Fruit fly (Drosophila melanogaster): ENCODE measurements around the gene vret.
A peak's percentile ranks its signal among the peaks of the same experiment; 100 is the strongest.

Gene vret

DNA sequence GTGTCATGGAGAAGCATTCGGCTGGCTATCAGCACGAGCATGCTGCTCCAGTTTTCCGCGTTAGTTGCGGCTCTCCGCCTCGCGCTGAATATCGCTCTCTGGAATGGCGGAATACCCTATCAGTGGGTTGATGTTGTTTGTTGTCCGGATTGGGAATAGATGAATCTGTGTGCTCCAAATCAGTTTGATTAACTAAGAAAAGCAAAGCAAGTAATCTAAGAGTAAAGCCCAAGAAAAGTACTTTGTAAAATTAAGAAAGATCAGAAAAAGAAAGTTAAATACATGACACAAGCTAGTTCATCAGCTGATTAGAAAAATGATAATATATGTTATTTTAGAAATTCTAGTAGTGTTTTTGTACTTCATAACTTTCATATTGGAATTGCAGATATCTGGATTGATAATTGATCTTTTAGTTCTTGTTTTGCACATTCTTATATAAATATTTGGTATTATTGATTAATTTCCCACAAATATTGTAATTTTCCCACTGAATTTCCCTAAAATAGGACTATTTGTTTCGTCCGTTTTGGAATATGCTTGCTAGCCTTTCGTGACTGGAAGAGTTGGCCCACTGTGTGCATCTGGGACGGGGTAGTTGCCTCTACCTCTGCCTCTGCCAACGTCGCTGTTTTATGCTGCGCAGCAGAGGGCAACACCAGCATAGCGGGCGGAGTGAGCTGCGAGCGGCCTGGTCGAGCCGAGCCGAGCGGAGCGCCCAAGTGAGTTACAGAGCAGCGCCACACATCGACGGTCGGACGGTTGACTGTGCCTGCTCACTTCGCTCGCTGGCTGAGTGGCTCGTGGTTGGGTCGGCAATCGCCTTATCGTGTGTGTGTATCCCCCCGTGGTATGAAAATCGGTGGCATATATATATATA lies 8.8 kb upstream of the vret start (continued):
- no peak for TF ChIP-seq net (GFP tag; optimal IDR thresholded peaks at IDR 0.05)
- peak; percentile 56; the same call in 2 of the 3 replicates for TF ChIP-seq eg (GFP tag; IDR thresholded peaks at IDR 0.05)
- TF ChIP-seq CG9139 (GFP tag; optimal IDR thresholded peaks at IDR 0.05) = no peak
- no peak for TF ChIP-seq CG6808 (GFP tag; optimal IDR thresholded peaks at IDR 0.05)
- no peak for TF ChIP-seq pdm3 (GFP tag; optimal IDR thresholded peaks at IDR 0.05)
- TF ChIP-seq CG8119 (GFP tag; IDR thresholded peaks at IDR 0.05) = no peak; the same call in 2 of the 3 replicates
- TF ChIP-seq CG8319 (GFP tag; optimal IDR thresholded peaks at IDR 0.05) = no peak
- peak; percentile 42 for TF ChIP-seq Hr4 (GFP tag; optimal IDR thresholded peaks at IDR 0.05)
- TF ChIP-seq Ets96B (tag; optimal IDR thresholded peaks at IDR 0.05) = no peak
- TF ChIP-seq Met (GFP tag; optimal IDR thresholded peaks at IDR 0.05) = no peak
- TF ChIP-seq spab (GFP tag; optimal IDR thresholded peaks at IDR 0.05) = no peak
- no peak for TF ChIP-seq fd85E (GFP tag; optimal IDR thresholded peaks at IDR 0.05)
- TF ChIP-seq topi (GFP tag; optimal IDR thresholded peaks at IDR 0.05) = no peak
- TF ChIP-seq vri (GFP tag; optimal IDR thresholded peaks at IDR 0.05) = no peak
- TF ChIP-seq CG15336 (GFP tag; IDR thresholded peaks at IDR 0.05) = 0 out of 2 replicates have a peak, but pooled peaks have one; percentile 7
- no peak for TF ChIP-seq CG7368 (GFP tag; optimal IDR thresholded peaks at IDR 0.05)
- TF ChIP-seq CG10669 (GFP tag; optimal IDR thresholded peaks at IDR 0.05) = no peak
- TF ChIP-seq CG6854 (GFP tag; optimal IDR thresholded peaks at IDR 0.05) = no peak
- peak; percentile 10 for TF ChIP-seq dac (GFP tag; optimal IDR thresholded peaks at IDR 0.05)
- TF ChIP-seq Smox (GFP tag; optimal IDR thresholded peaks at IDR 0.05) = no peak
- peak; percentile 14 for TF ChIP-seq esn (GFP tag; optimal IDR thresholded peaks at IDR 0.05)
- TF ChIP-seq ss (GFP tag; optimal IDR thresholded peaks at IDR 0.05) = no peak
- peak in 1 of 2 experiments; percentile 60 for TF ChIP-seq salr (GFP tag; optimal IDR thresholded peaks at IDR 0.05)
- peak; percentile 55 for TF ChIP-seq CG6276 (GFP tag; optimal IDR thresholded peaks at IDR 0.05)
- TF ChIP-seq Blimp-1 (GFP tag; optimal IDR thresholded peaks at IDR 0.05) = no peak
- no peak for TF ChIP-seq dsx (GFP tag; optimal IDR thresholded peaks at IDR 0.05; ENCODE audit: poor library complexity, severe bottlenecking)
- no peak for TF ChIP-seq CG8632 (GFP tag; optimal IDR thresholded peaks at IDR 0.05)
- peak; percentile 23 for TF ChIP-seq CG10631 (GFP tag; optimal IDR thresholded peaks at IDR 0.05)
- TF ChIP-seq CG11294 (GFP tag; IDR thresholded peaks at IDR 0.05) = peak; percentile 13; the same call in 1 of the 2 replicates
- TF ChIP-seq CG31627 (GFP tag; optimal IDR thresholded peaks at IDR 0.05) = no peak

DNA sequence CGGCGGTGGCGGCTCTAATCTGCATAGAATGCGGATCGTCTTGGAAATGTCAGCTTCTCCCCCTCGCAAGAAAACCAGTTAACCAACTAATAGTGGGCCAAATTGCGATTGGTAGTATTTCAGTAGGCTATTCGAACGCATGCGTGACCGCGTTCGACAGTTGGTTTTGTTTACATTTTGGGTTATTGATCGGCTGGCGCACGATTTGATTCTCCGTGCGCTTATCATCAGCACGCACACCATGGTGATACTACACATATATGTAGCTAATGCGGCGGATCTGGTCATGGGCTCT lies 8.2 kb upstream of the vret start:
- TF ChIP-seq net (GFP tag; optimal IDR thresholded peaks at IDR 0.05) = no peak
- TF ChIP-seq ss (GFP tag; optimal IDR thresholded peaks at IDR 0.05) = peak in 1 of 2 experiments; percentile 38
- TF ChIP-seq topi (GFP tag; optimal IDR thresholded peaks at IDR 0.05) = no peak
- TF ChIP-seq fkh (GFP tag; optimal IDR thresholded peaks at IDR 0.05) = peak; percentile 71

DNA sequence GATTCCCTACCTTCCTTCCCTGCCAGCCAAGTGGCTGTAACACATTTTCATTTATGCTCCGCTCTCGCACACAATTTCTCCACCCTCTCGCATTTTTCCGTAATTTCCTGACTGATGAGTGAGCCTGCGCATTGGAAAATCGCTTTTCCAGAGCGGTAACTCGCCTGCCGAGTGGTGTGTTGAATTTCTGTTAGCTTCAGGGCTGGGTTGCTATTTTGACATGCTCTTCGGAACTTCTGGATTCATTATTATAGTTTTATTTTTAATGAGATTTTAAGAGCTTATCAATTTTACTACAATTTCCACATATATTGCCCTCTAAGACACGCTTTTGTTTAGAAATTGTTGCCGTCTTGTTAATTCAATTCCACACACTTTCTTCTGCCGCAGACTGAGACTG lies 7.5 kb upstream of the vret start:
- TF ChIP-seq svp (GFP tag) (peak; percentile 35), CG6792 (GFP tag; optimal IDR thresholded peaks at IDR 0.05) (no peak), Smox (GFP tag; optimal IDR thresholded peaks at IDR 0.05) (no peak), Eip78C (GFP tag) (peak; percentile 21), eg (GFP tag; IDR thresholded peaks at IDR 0.05) (0 out of 3 replicates have a peak, but pooled peaks have one; percentile 12)

DNA sequence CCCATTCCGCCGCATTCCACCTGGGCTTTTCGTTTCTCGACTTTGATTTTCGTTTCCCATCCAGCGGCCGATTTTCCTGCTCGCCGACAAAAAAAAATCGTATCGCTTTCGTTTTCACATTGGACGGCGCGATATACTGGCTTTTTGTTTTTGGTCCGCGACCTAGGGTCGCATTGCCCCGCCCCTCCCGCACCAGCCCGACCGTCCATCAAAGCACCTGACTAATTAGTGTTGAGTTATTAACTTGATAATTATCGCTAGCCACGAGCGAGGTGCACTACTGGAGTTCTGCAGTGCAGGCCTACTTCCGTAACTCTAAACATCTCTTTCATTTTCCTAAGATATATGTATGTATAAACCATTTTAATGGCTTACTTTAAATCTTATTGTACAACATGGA lies 6.3 kb upstream of the vret start:
- no peak for TF ChIP-seq dac (GFP tag; optimal IDR thresholded peaks at IDR 0.05)
- peak; percentile 69 for TF ChIP-seq svp (GFP tag)
